Fruit fly (Drosophila melanogaster) whole organism, embryonic: ENCODE measurements around the gene tmod.

Experiments
- ATbp ChIP-seq: fragments of 200-800 bp; sonication (Bioruptor generic); optimal IDR thresholded peaks from 2 replicates; lab custom pipeline; 2017; ENCODE audit warnings: missing biosample characterization, mild to moderate bottlenecking, missing genetic modification characterization, missing genetic modification reagents
- Bdp1 ChIP-seq: fragments of 200-800 bp; sonication (Bioruptor generic); optimal IDR thresholded peaks from 3 replicates; lab custom pipeline; 2016; ENCODE audit warnings: missing biosample characterization, missing genetic modification characterization
- Bgb ChIP-seq: fragments of 200-800 bp; sonication (Bioruptor generic); IDR thresholded peaks from 2 replicates; pipeline ENCODE4 v1.3.6; 2022; ENCODE audit warnings: missing biosample characterization, missing genetic modification characterization; ENCODE audit not compliant: partially characterized antibody
- BtbVII ChIP-seq: fragments of 200-800 bp; sonication (Bioruptor generic); optimal IDR thresholded peaks from 3 replicates; lab custom pipeline; 2017; ENCODE audit warnings: missing biosample characterization, mild to moderate bottlenecking, missing genetic modification characterization
- C15 ChIP-seq: fragments of 200-800 bp; sonication (Bioruptor generic); IDR thresholded peaks from 3 replicates; pipeline ENCODE4 v1.3.6; 2022; ENCODE audit warnings: missing biosample characterization, missing genetic modification characterization
- CG10543 ChIP-seq: fragments of 200-800 bp; sonication (Bioruptor generic); optimal IDR thresholded peaks from 3 replicates; lab custom pipeline; 2017; ENCODE audit warnings: missing biosample characterization, mild to moderate bottlenecking, missing genetic modification characterization, moderate library complexity
- CG11247 ChIP-seq: fragments of 200-800 bp; sonication (Bioruptor generic); IDR thresholded peaks from 2 replicates; pipeline ENCODE4 v1.3.6; 2022; ENCODE audit warnings: missing biosample characterization, missing genetic modification characterization
- CG12659 ChIP-seq: fragments of 200-800 bp; sonication (Bioruptor generic); optimal IDR thresholded peaks from 3 replicates; lab custom pipeline; 2017; ENCODE audit warnings: mild to moderate bottlenecking, missing biosample characterization, missing genetic modification reagents, missing genetic modification characterization
- CG12769 ChIP-seq: fragments of 200-800 bp; sonication (Bioruptor generic); optimal IDR thresholded peaks from 2 replicates; lab custom pipeline; 2019; ENCODE audit warnings: missing biosample characterization, mild to moderate bottlenecking, missing genetic modification characterization, moderate library complexity
- CG13287 ChIP-seq: fragments of 200-800 bp; sonication (Bioruptor generic); IDR thresholded peaks from 2 replicates; pipeline ENCODE4 v1.3.6; 2022; ENCODE audit warnings: missing biosample characterization, missing genetic modification characterization; ENCODE audit not compliant: partially characterized antibody
- CG13296 ChIP-seq: fragments of 200-800 bp; sonication (Bioruptor generic); optimal IDR thresholded peaks from 3 replicates; lab custom pipeline; 2018; ENCODE audit warnings: missing biosample characterization, mild to moderate bottlenecking, missing genetic modification characterization
- CG14014 ChIP-seq: fragments of 200-800 bp; sonication (Bioruptor generic); IDR thresholded peaks from 2 replicates; pipeline ENCODE4 v1.3.6; 2022; ENCODE audit warnings: missing biosample characterization, missing genetic modification characterization
- CG14050 ChIP-seq: fragments of 200-800 bp; sonication (Bioruptor generic); IDR thresholded peaks from 3 replicates; pipeline ENCODE4 v1.3.6; 2022; ENCODE audit warnings: missing biosample characterization, missing genetic modification characterization
- CG15601 ChIP-seq: fragments of 200-800 bp; sonication (Bioruptor generic); optimal IDR thresholded peaks from 3 replicates; lab custom pipeline; 2019; ENCODE audit warnings: missing biosample characterization, mild to moderate bottlenecking, missing genetic modification characterization, moderate library complexity
- CG1603 ChIP-seq: fragments of 200-800 bp; sonication (Bioruptor generic); optimal IDR thresholded peaks from 2 replicates; lab custom pipeline; 2019; ENCODE audit warnings: missing biosample characterization, mild to moderate bottlenecking, missing genetic modification characterization, moderate library complexity
- CG17328 ChIP-seq: fragments of 200-800 bp; sonication (Bioruptor generic); IDR thresholded peaks from 2 replicates; pipeline ENCODE4 v1.3.6; 2022; ENCODE audit warnings: missing biosample characterization, missing genetic modification characterization
- CG30431 ChIP-seq: fragments of 200-800 bp; sonication (Bioruptor generic); optimal IDR thresholded peaks from 2 replicates; lab custom pipeline; 2017; ENCODE audit warnings: missing biosample characterization, missing genetic modification characterization
- CG31441 ChIP-seq: fragments of 200-800 bp; sonication (Bioruptor generic); IDR thresholded peaks from 2 replicates; pipeline ENCODE4 v1.3.6; 2022; ENCODE audit warnings: missing biosample characterization, missing genetic modification characterization
- CG8089 ChIP-seq: fragments of 200-800 bp; sonication (Bioruptor generic); optimal IDR thresholded peaks from 3 replicates; lab custom pipeline; 2016; ENCODE audit warnings: missing biosample characterization, missing genetic modification characterization
- CG8290 ChIP-seq, 3 experiments: fragments of 200-800 bp; sonication (Bioruptor generic); optimal IDR thresholded peaks; 2 replicates each; lab custom pipeline; 2016 to 2019; ENCODE audit warnings: missing biosample characterization in 3 of 3, missing genetic modification characterization in 3 of 3, mild to moderate bottlenecking in 2 of 3, moderate library complexity in 1 of 3
- CG9817 ChIP-seq: fragments of 200-800 bp; sonication (Bioruptor generic); optimal IDR thresholded peaks from 2 replicates; lab custom pipeline; 2018; ENCODE audit warnings: missing biosample characterization, mild to moderate bottlenecking, missing genetic modification characterization, moderate library complexity
- Chrac-16 ChIP-seq: fragments of 200-800 bp; sonication (Bioruptor generic); optimal IDR thresholded peaks from 3 replicates; lab custom pipeline; 2016; ENCODE audit warnings: missing biosample characterization, missing genetic modification characterization
- Deaf1 ChIP-seq: fragments of 200-800 bp; optimal IDR thresholded peaks from 3 replicates; lab custom pipeline; 2019; ENCODE audit warnings: missing biosample characterization, mild to moderate bottlenecking, missing genetic modification characterization, moderate library complexity
- Dp ChIP-seq: fragments of 200-800 bp; sonication (Bioruptor generic); optimal IDR thresholded peaks from 2 replicates; lab custom pipeline; 2018; ENCODE audit warnings: missing biosample characterization, mild to moderate bottlenecking, missing genetic modification characterization, moderate library complexity
- Hand ChIP-seq: fragments of 200-800 bp; sonication (Bioruptor generic); optimal IDR thresholded peaks from 2 replicates; lab custom pipeline; 2017; ENCODE audit warnings: mild to moderate bottlenecking, missing biosample characterization, missing genetic modification reagents, missing genetic modification characterization
- MESR4 ChIP-seq: fragments of 200-800 bp; sonication (Bioruptor generic); optimal IDR thresholded peaks from 2 replicates; lab custom pipeline; 2018; ENCODE audit warnings: missing biosample characterization, mild to moderate bottlenecking, missing genetic modification characterization, moderate library complexity
- Med ChIP-seq: fragments of 200-800 bp; sonication (Bioruptor generic); peaks from one replicate; lab custom pipeline; 2016; ENCODE audit warnings: missing biosample characterization, missing genetic modification characterization, mild to moderate bottlenecking, inconsistent platforms, moderate library complexity
- Sin3A ChIP-seq: fragments of >200 bp; optimal IDR thresholded peaks from 2 replicates; lab custom pipeline; 2018
- Trl ChIP-seq, 3 experiments: fragments of >200 bp in 2 of 3; fragments of 200-800 bp in 1 of 3; sonication (Bioruptor generic) in 1 of 3; optimal IDR thresholded peaks; 2 replicates in 1 of 3; 3 replicates in 2 of 3; lab custom pipeline; 2016 to 2017; ENCODE audit warnings: missing biosample characterization in 1 of 3, missing genetic modification characterization in 1 of 3
- ap ChIP-seq: fragments of 200-800 bp; sonication (Bioruptor generic); IDR thresholded peaks from 2 replicates; pipeline ENCODE4 v1.3.6; 2022; ENCODE audit warnings: missing biosample characterization, missing genetic modification characterization
- az2 ChIP-seq: fragments of 200-800 bp; sonication (Bioruptor generic); optimal IDR thresholded peaks from 3 replicates; lab custom pipeline; 2016; ENCODE audit warnings: missing biosample characterization, missing genetic modification characterization
- bigmax ChIP-seq: fragments of 200-800 bp; sonication (Bioruptor generic); optimal IDR thresholded peaks from 2 replicates; lab custom pipeline; 2018; ENCODE audit warnings: missing biosample characterization, mild to moderate bottlenecking, missing genetic modification characterization
- bsh ChIP-seq, 2 experiments: fragments of 200-800 bp; sonication (Bioruptor generic); optimal IDR thresholded peaks; 2 replicates each; lab custom pipeline; 2017 to 2018; ENCODE audit warnings: mild to moderate bottlenecking in 2 of 2, missing biosample characterization in 2 of 2, missing genetic modification characterization in 2 of 2, moderate library complexity in 1 of 2
- btn ChIP-seq: fragments of 200-800 bp; sonication (Bioruptor generic); optimal IDR thresholded peaks from 2 replicates; lab custom pipeline; 2016; ENCODE audit warnings: missing biosample characterization, missing genetic modification characterization
- cwo ChIP-seq: fragments of 200-800 bp; sonication (Bioruptor generic); optimal IDR thresholded peaks from 3 replicates; lab custom pipeline; 2017; ENCODE audit warnings: missing biosample characterization, missing genetic modification characterization, mild to moderate bottlenecking, moderate library complexity, missing genetic modification reagents
- grau ChIP-seq: fragments of 200-800 bp; optimal IDR thresholded peaks from 3 replicates; lab custom pipeline; 2019; ENCODE audit warnings: missing biosample characterization, mild to moderate bottlenecking, missing genetic modification characterization, moderate library complexity
- inv ChIP-seq: fragments of 200-800 bp; sonication (Bioruptor generic); IDR thresholded peaks from 2 replicates; pipeline ENCODE4 v1.3.6; 2022; ENCODE audit warnings: missing biosample characterization, missing genetic modification characterization; ENCODE audit not compliant: partially characterized antibody
- mirr ChIP-seq: fragments of 200-800 bp; sonication (Bioruptor generic); optimal IDR thresholded peaks from 3 replicates; lab custom pipeline; 2018; ENCODE audit warnings: missing biosample characterization, mild to moderate bottlenecking, missing genetic modification characterization
- oc ChIP-seq: fragments of 200-800 bp; sonication (Bioruptor generic); optimal IDR thresholded peaks from 2 replicates; lab custom pipeline; 2018; ENCODE audit warnings: missing biosample characterization, mild to moderate bottlenecking, missing genetic modification characterization, moderate library complexity
- psq ChIP-seq: fragments of 200-800 bp; sonication (Bioruptor generic); optimal IDR thresholded peaks from 2 replicates; lab custom pipeline; 2017; ENCODE audit warnings: missing biosample characterization, missing genetic modification characterization
- sd ChIP-seq: fragments of 200-800 bp; sonication (Bioruptor generic); optimal IDR thresholded peaks from 3 replicates; lab custom pipeline; 2018; ENCODE audit warnings: missing biosample characterization, mild to moderate bottlenecking, missing genetic modification characterization, moderate library complexity
- shn ChIP-seq: fragments of 200-800 bp; sonication (Bioruptor generic); optimal IDR thresholded peaks from 3 replicates; lab custom pipeline; 2016; ENCODE audit warnings: missing biosample characterization, missing genetic modification characterization
- tna ChIP-seq: fragments of 200-800 bp; sonication (Bioruptor generic); IDR thresholded peaks from 2 replicates; pipeline ENCODE4 v1.3.6; 2022; ENCODE audit warnings: missing biosample characterization, missing genetic modification characterization; ENCODE audit not compliant: partially characterized antibody
- vnd ChIP-seq: fragments of 200-800 bp; sonication (Bioruptor generic); IDR thresholded peaks from 3 replicates; pipeline ENCODE4 v1.3.6; 2022; ENCODE audit warnings: missing biosample characterization, missing genetic modification characterization; ENCODE audit not compliant: partially characterized antibody
- vvl ChIP-seq: fragments of 200-800 bp; sonication (Bioruptor generic); IDR thresholded peaks from 2 replicates; pipeline ENCODE4 v1.3.6; 2022; ENCODE audit warnings: missing biosample characterization, missing genetic modification characterization
- wek ChIP-seq: fragments of 200-800 bp; sonication (Bioruptor generic); optimal IDR thresholded peaks from 3 replicates; lab custom pipeline; 2018; ENCODE audit warnings: missing biosample characterization, mild to moderate bottlenecking, missing genetic modification characterization, moderate library complexity
- zen ChIP-seq: fragments of 200-800 bp; sonication (Bioruptor generic); optimal IDR thresholded peaks from 3 replicates; lab custom pipeline; 2018; ENCODE audit warnings: missing biosample characterization, mild to moderate bottlenecking, missing genetic modification characterization, moderate library complexity
- zf30C ChIP-seq: fragments of 200-800 bp; sonication (Bioruptor generic); optimal IDR thresholded peaks from 3 replicates; lab custom pipeline; 2018; ENCODE audit warnings: missing biosample characterization, mild to moderate bottlenecking, missing genetic modification characterization

tmod gene

dm6 chr3R:30526799-30527465, 5.5 kb upstream of the tmod start, which contains the start of gene jdp:
jdp (minus strand) TSS chr3R:30527037.
- TF ChIP-seq vnd (GFP tag; lab: Robert Waterston, UW): no peak
- peak; percentile 15 to 24 for TF ChIP-seq Trl (optimal IDR thresholded peaks at IDR 0.05; lab: Kevin White, UChicago)
- no peak for TF ChIP-seq Trl (GFP tag; optimal IDR thresholded peaks at IDR 0.05; lab: Kevin White, UChicago)
- TF ChIP-seq CG12769 (tag; lab: Kevin White, UChicago): peak; percentile 86
- no peak for TF ChIP-seq Chrac-16
- TF ChIP-seq wek: no peak
- TF ChIP-seq Bdp1 (GFP tag; lab: Kevin White, UChicago): no peak
- TF ChIP-seq psq (GFP tag; lab: Kevin White, UChicago): no peak
- peak; percentile 3 for TF ChIP-seq CG13296 (GFP tag; lab: Kevin White, UChicago)
- no peak for TF ChIP-seq CG1603 (tag; lab: Kevin White, UChicago)
- TF ChIP-seq BtbVII (GFP tag; lab: Kevin White, UChicago): peak; percentile 33
- TF ChIP-seq oc: no peak
- TF ChIP-seq CG9817 (tag; lab: Kevin White, UChicago): no peak
- no peak for TF ChIP-seq CG8089 (GFP tag; lab: Kevin White, UChicago)
- TF ChIP-seq Dp (GFP tag; lab: Kevin White, UChicago): peak; percentile 11
- TF ChIP-seq sd (tag; lab: Kevin White, UChicago): peak; percentile 43
- TF ChIP-seq CG31441: no peak
- TF ChIP-seq grau (tag; lab: Kevin White, UChicago): no peak
- TF ChIP-seq Deaf1 (tag; lab: Kevin White, UChicago): peak; percentile 98
- TF ChIP-seq tna (GFP tag; lab: Robert Waterston, UW): peak; percentile 31; the same call in 1 of the 2 replicates
- TF ChIP-seq bsh (GFP tag; optimal IDR thresholded peaks at IDR 0.05; lab: Kevin White, UChicago): no peak
- TF ChIP-seq CG10543 (GFP tag; lab: Kevin White, UChicago): peak; percentile 17
- TF ChIP-seq inv (GFP tag; lab: Robert Waterston, UW): no peak
- TF ChIP-seq CG8290 (GFP tag; optimal IDR thresholded peaks at IDR 0.05; lab: Kevin White, UChicago): no peak
- TF ChIP-seq CG8290 (tag; optimal IDR thresholded peaks at IDR 0.05; lab: Kevin White, UChicago): peak in 1 of 2 experiments; percentile 26
- no peak for TF ChIP-seq MESR4 (GFP tag; lab: Kevin White, UChicago)
- TF ChIP-seq Sin3A (lab: Kevin White, UChicago): no peak
- TF ChIP-seq vvl: peak; percentile 29; the same call in 1 of the 2 replicates
- no peak for TF ChIP-seq CG30431
- TF ChIP-seq bigmax (GFP tag; lab: Kevin White, UChicago): no peak
- TF ChIP-seq az2 (GFP tag; lab: Kevin White, UChicago): no peak
- peak; percentile 20; the same call in 1 of the 2 replicates for TF ChIP-seq CG13287 (GFP tag; lab: Robert Waterston, UW)
- no peak for TF ChIP-seq CG14050
- peak; percentile 6 for TF ChIP-seq Hand (GFP tag; lab: Kevin White, UChicago)
- TF ChIP-seq ATbp (GFP tag; lab: Kevin White, UChicago): peak; percentile 21
- TF ChIP-seq ap (GFP tag; lab: Robert Waterston, UW): no peak
- peak; percentile 45; the same call in 1 of the 2 replicates for TF ChIP-seq Bgb (GFP tag; lab: Robert Waterston, UW)
- TF ChIP-seq Med (GFP tag; lab: Kevin White, UChicago): peak; percentile 74
- TF ChIP-seq mirr (GFP tag; lab: Kevin White, UChicago): peak; percentile 2
- TF ChIP-seq C15: no peak
- TF ChIP-seq CG15601 (tag; lab: Kevin White, UChicago): no peak
- no peak for TF ChIP-seq CG17328 (GFP tag; lab: Robert Waterston, UW)
- TF ChIP-seq CG14014 (GFP tag; lab: Robert Waterston, UW): no peak
- no peak for TF ChIP-seq cwo
- no peak for TF ChIP-seq shn (GFP tag; lab: Kevin White, UChicago)
- TF ChIP-seq CG11247 (GFP tag; lab: Robert Waterston, UW): no peak
- no peak for TF ChIP-seq CG12659
- TF ChIP-seq zf30C (GFP tag; lab: Kevin White, UChicago): no peak
- no peak for TF ChIP-seq btn (GFP tag; lab: Kevin White, UChicago)
- TF ChIP-seq zen: no peak
